Worm (Caenorhabditis elegans) whole organism, L1 larva: Measurements from ENCODE around the gene rict-1.

Source experiments
- ama-1 ChIP-seq: fragments of 150-350 bp; optimal IDR thresholded peaks from 2 replicates; lab custom pipeline; 2014
- efl-1 ChIP-seq, 4 experiments: fragments of 150-350 bp; optimal IDR thresholded peaks in 3 of 4; peaks in 1 of 4; 1 replicate in 1 of 4; 2 replicates in 3 of 4; lab custom pipeline; 2014; ENCODE audit warnings: missing biosample characterization in 2 of 4, missing genetic modification characterization in 2 of 4, missing genetic modification reagents in 2 of 4
- elt-3 ChIP-seq, 6 experiments: fragments of 150-350 bp in 1 of 6; sonication (generic microtip); optimal IDR thresholded peaks; 2 replicates each; lab custom pipeline; 2017 to 2018; ENCODE audit warnings: missing biosample characterization in 6 of 6, missing genetic modification characterization in 6 of 6, inconsistent platforms in 1 of 6
- fos-1 ChIP-seq: fragments of 150-350 bp; optimal IDR thresholded peaks from 2 replicates; lab custom pipeline; 2014; ENCODE audit warnings: missing biosample characterization, missing genetic modification characterization
- lin-15B ChIP-seq: fragments of 150-350 bp; sonication (generic microtip); optimal IDR thresholded peaks from 3 replicates; lab custom pipeline; 2014; ENCODE audit warnings: missing biosample characterization, missing genetic modification characterization
- lsy-2 ChIP-seq, 2 experiments: fragments of 150-350 bp; optimal IDR thresholded peaks; 2 replicates each; lab custom pipeline; 2014; ENCODE audit warnings: missing biosample characterization in 2 of 2, missing genetic modification characterization in 2 of 2
- mab-9 ChIP-seq: fragments of 200-800 bp; sonication (Bioruptor generic); IDR thresholded peaks from 2 replicates; pipeline ENCODE4 v1.3.6; 2022; ENCODE audit warnings: missing genetic modification reagents, missing genetic modification characterization, missing compliant biosample characterization
- nhr-12 ChIP-seq: sonication (generic microtip); optimal IDR thresholded peaks from 2 replicates; lab custom pipeline; 2017; ENCODE audit warnings: missing biosample characterization, missing genetic modification characterization
- nhr-28 ChIP-seq: fragments of 150-350 bp; optimal IDR thresholded peaks from 2 replicates; lab custom pipeline; 2014; ENCODE audit warnings: missing biosample characterization, missing genetic modification characterization
- nhr-71 ChIP-seq: sonication (generic microtip); optimal IDR thresholded peaks from 2 replicates; lab custom pipeline; 2016; ENCODE audit warnings: mild to moderate bottlenecking, missing genetic modification characterization, moderate library complexity, missing compliant biosample characterization
- nhr-90 ChIP-seq: sonication (generic microtip); optimal IDR thresholded peaks from 2 replicates; lab custom pipeline; 2016; ENCODE audit warnings: mild to moderate bottlenecking, missing genetic modification characterization, missing compliant biosample characterization; ENCODE audit not compliant: poor library complexity
- skn-1 ChIP-seq: fragments of 150-350 bp; optimal IDR thresholded peaks from 2 replicates; lab custom pipeline; 2014; ENCODE audit warnings: missing biosample characterization, missing genetic modification characterization
- unc-30 ChIP-seq: sonication (generic microtip); optimal IDR thresholded peaks from 2 replicates; lab custom pipeline; 2017; ENCODE audit warnings: missing biosample characterization, missing genetic modification characterization
- xbp-1 ChIP-seq: sonication (generic microtip); optimal IDR thresholded peaks from 2 replicates; lab custom pipeline; 2016; ENCODE audit warnings: missing genetic modification characterization, missing compliant biosample characterization

- TF ChIP-seq mab-9 (GFP tag; lab: Robert Waterston, UW) (no peak), lsy-2 (tag; optimal IDR thresholded peaks at IDR 0.05; lab: Kevin White, UChicago) (no peak), ama-1 (lab: Kevin White, UChicago) (no peak), xbp-1 (tag; lab: Kevin White, UChicago) (no peak), fos-1 (tag; lab: Kevin White, UChicago) (no peak), skn-1 (tag; lab: Kevin White, UChicago) (no peak), lin-15B (tag; lab: Kevin White, UChicago) (no peak), nhr-12 (no peak), elt-3 (tag; optimal IDR thresholded peaks at IDR 0.05; lab: Kevin White, UChicago) (no peak), unc-30 (tag; lab: Kevin White, UChicago) (no peak), nhr-28 (tag; lab: Kevin White, UChicago) (no peak), nhr-71 (no peak), nhr-90 (no peak), efl-1 (optimal IDR thresholded peaks at IDR 0.05; lab: Kevin White, UChicago) (no peak), efl-1 (GFP tag; optimal IDR thresholded peaks at IDR 0.05 in 1 of 2; lab: Kevin White, UChicago) (peak in 1 of 2 experiments; percentile 4)
These were observed 39.5 kb upstream of the rict-1 start for ce11 chrII:13156071-13156470.
